Fruit fly (Drosophila melanogaster): ENCODE data around the gene Vps16B.

Gene Vps16B

dm6 chr3R:29806682-29807393 is 9.4 kb downstream of the Vps16B start, which contains the start of the genes ca and ncd (continued):
- TF ChIP-seq CG30431 (GFP tag; optimal IDR thresholded peaks at IDR 0.05) (no peak), Chrac-16 (GFP tag; optimal IDR thresholded peaks at IDR 0.05) (no peak), Nf-YC (tag; optimal IDR thresholded peaks at IDR 0.05) (no peak), tin (GFP tag; optimal IDR thresholded peaks at IDR 0.05) (no peak), CG15479 (GFP tag; optimal IDR thresholded peaks at IDR 0.05) (no peak), kah (GFP tag; optimal IDR thresholded peaks at IDR 0.05) (no peak), CG7372 (GFP tag; IDR thresholded peaks at IDR 0.05) (no peak), az2 (GFP tag; optimal IDR thresholded peaks at IDR 0.05) (no peak), Hey (tag; optimal IDR thresholded peaks at IDR 0.05) (no peak), GATAe (GFP tag; conservative IDR thresholded peaks at IDR 0.05) (no peak), CG33213 (GFP tag; optimal IDR thresholded peaks at IDR 0.05) (no peak), insv (GFP tag; optimal IDR thresholded peaks at IDR 0.05) (peak; percentile 46 to 95), nerfin-1 (tag; optimal IDR thresholded peaks at IDR 0.05) (no peak), CG13424 (tag; optimal IDR thresholded peaks at IDR 0.05) (no peak), CG6854 (GFP tag; optimal IDR thresholded peaks at IDR 0.05) (no peak), sisA (GFP tag; IDR thresholded peaks at IDR 0.05) (no peak), psq (GFP tag; optimal IDR thresholded peaks at IDR 0.05) (no peak), CG6683 (GFP tag; optimal IDR thresholded peaks at IDR 0.05) (no peak), Nf-YA (GFP tag; IDR thresholded peaks at IDR 0.05) (no peak), Trl (optimal IDR thresholded peaks at IDR 0.05) (no peak), Trl (GFP tag; optimal IDR thresholded peaks at IDR 0.05) (no peak), CG3847 (GFP tag; IDR thresholded peaks at IDR 0.05) (peak; percentile 38; the same call in 1 of the 2 replicates), al (GFP tag; IDR thresholded peaks at IDR 0.05) (no peak), peb (GFP tag; IDR thresholded peaks at IDR 0.05) (no peak), CG17361 (GFP tag; IDR thresholded peaks at IDR 0.05) (no peak), tx (GFP tag; optimal IDR thresholded peaks at IDR 0.05) (no peak), sqz (GFP tag; optimal IDR thresholded peaks at IDR 0.05) (no peak), Hmr (GFP tag; optimal IDR thresholded peaks at IDR 0.05) (no peak), slbo (GFP tag; IDR thresholded peaks at IDR 0.05) (no peak), CG30403 (GFP tag; optimal IDR thresholded peaks at IDR 0.05) (no peak), ham (GFP tag; IDR thresholded peaks at IDR 0.05) (no peak), TFAM (GFP tag; optimal IDR thresholded peaks at IDR 0.05) (no peak), cwo (GFP tag; optimal IDR thresholded peaks at IDR 0.05) (no peak), sr (GFP tag; IDR thresholded peaks at IDR 0.05) (no peak), mirr (GFP tag; optimal IDR thresholded peaks at IDR 0.05) (no peak), Atf-2 (GFP tag; optimal IDR thresholded peaks at IDR 0.05) (no peak), Gug (GFP tag; IDR thresholded peaks at IDR 0.05) (no peak), Usf (GFP tag; optimal IDR thresholded peaks at IDR 0.05) (no peak), CG1647 (GFP tag; optimal IDR thresholded peaks at IDR 0.05) (no peak), twi (tag; optimal IDR thresholded peaks at IDR 0.05) (no peak), CG16813 (GFP tag; IDR thresholded peaks at IDR 0.05; ENCODE audit: partially characterized antibody) (peak; percentile 67), Rfx (GFP tag; IDR thresholded peaks at IDR 0.05) (no peak), CG2116 (GFP tag; optimal IDR thresholded peaks at IDR 0.05) (peak; percentile 99), CG7357 (GFP tag; IDR thresholded peaks at IDR 0.05) (no peak), CG17802 (tag; optimal IDR thresholded peaks at IDR 0.05) (no peak), CG8281 (tag; optimal IDR thresholded peaks at IDR 0.05) (no peak), CG9797 (GFP tag; optimal IDR thresholded peaks at IDR 0.05) (peak; percentile 72), yki (optimal IDR thresholded peaks at IDR 0.05) (no peak), CG30020 (tag; optimal IDR thresholded peaks at IDR 0.05) (no peak), Meics (GFP tag; optimal IDR thresholded peaks at IDR 0.05) (no peak), CG12659 (GFP tag; optimal IDR thresholded peaks at IDR 0.05) (peak; percentile 21)

Data from whole organism, embryonic.